Fruit fly (Drosophila melanogaster): ENCODE measurements around the gene CG34256.

DNA sequence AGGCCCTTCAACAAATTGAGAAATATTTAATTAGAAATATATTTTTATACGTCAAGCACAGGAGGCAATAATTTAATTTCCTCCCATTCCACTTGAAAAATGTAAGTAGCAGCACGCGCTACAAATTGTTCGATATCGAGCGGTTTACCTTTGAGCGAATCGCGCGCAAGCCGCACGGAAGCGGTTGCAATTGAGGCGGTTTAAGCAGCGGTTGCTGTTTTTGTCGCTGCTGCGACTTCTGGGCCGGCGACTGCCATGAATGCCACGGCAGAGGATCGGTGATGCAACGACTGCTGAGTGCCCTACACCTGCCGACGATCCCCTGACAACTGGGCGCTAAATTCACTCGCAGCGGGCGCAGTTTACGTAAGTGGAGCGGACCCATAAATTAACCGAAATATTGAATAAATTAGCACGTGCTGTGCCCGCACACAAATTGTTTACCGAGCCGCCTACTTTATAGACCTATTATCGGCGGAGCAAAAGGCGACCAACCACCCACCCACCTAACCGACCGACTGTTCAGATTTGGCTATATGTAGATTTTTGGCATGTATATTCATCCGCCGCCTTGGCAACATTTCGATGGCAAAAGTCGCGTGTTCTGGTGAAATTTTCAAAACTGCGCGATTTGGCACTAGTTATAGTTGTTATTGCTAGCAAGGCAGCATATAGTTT is 4.1 kb upstream of the CG34256 start:
- TF ChIP-seq CTCF (optimal IDR thresholded peaks at IDR 0.05) (no peak), CG8478 (optimal IDR thresholded peaks at IDR 0.05) (no peak)

Measured in S2 (cell line).